Worm (Caenorhabditis elegans) whole organism, L4/young adult: Measurements from ENCODE around the gene sre-24.

Experiments
- W03F9.2 ChIP-seq: fragments of 150-350 bp; optimal IDR thresholded peaks from 2 replicates; lab custom pipeline; 2014; ENCODE audit warnings: missing biosample characterization, missing genetic modification characterization
- dao-5 ChIP-seq: sonication (generic microtip); optimal IDR thresholded peaks from 2 replicates; lab custom pipeline; 2016; ENCODE audit warnings: missing genotype, missing genetic modification characterization, moderate library complexity, missing compliant biosample characterization
- him-1 ChIP-seq: sonication (generic microtip); optimal IDR thresholded peaks from 2 replicates; lab custom pipeline; 2016; ENCODE audit warnings: missing genotype, missing genetic modification reagents, missing genetic modification characterization, missing compliant biosample characterization

- no peak for TF ChIP-seq him-1 (tag; lab: Kevin White, UChicago)
- no peak for TF ChIP-seq dao-5
- no peak for TF ChIP-seq W03F9.2 (tag; lab: Kevin White, UChicago)
These were observed 7.0 kb upstream of the sre-24 start, which contains the start of gene F37B4.10 for ce11 chrV:2877509-2877908.
